Worm (Caenorhabditis elegans): ENCODE results near the gene C07A12.2.

C07A12.2 gene

ce11 chrX:4549853-4550596, 5.4 kb downstream of the C07A12.2 start, which contains the start of gene C07A12.18:
Gene C07A12.18, minus strand, starts transcription at chrX:4549903.
- no peak for TF ChIP-seq nhr-12 (tag; optimal IDR thresholded peaks at IDR 0.05)
- no peak for TF ChIP-seq mab-5 (tag; optimal IDR thresholded peaks at IDR 0.05)
- TF ChIP-seq ztf-4 (tag; optimal IDR thresholded peaks at IDR 0.05) = no peak
- TF ChIP-seq nhr-25 (tag; optimal IDR thresholded peaks at IDR 0.05) = peak; percentile 3
- TF ChIP-seq nhr-77 (tag; optimal IDR thresholded peaks at IDR 0.05) = no peak
- TF ChIP-seq nhr-129 (tag; optimal IDR thresholded peaks at IDR 0.05) = peak; percentile 1
- TF ChIP-seq mdl-1 (tag; optimal IDR thresholded peaks at IDR 0.05) = no peak

ce11 chrX:4550987-4551386, 6.3 kb downstream of the C07A12.2 start:
- TF ChIP-seq sem-4 (tag; optimal IDR thresholded peaks at IDR 0.05) (peak; percentile 57), elt-3 (tag; optimal IDR thresholded peaks at IDR 0.05) (no peak), snpc-4 (tag; optimal IDR thresholded peaks at IDR 0.05) (no peak), lsy-2 (tag; optimal IDR thresholded peaks at IDR 0.05) (no peak), blmp-1 (tag; optimal IDR thresholded peaks at IDR 0.05; ENCODE audit: insufficient read depth) (peak; percentile 16), ztf-11 (tag; optimal IDR thresholded peaks at IDR 0.05) (no peak), egl-27 (tag; optimal IDR thresholded peaks at IDR 0.05) (peak; percentile 46), nhr-129 (tag; optimal IDR thresholded peaks at IDR 0.05) (peak; percentile 47), skn-1 (tag; optimal IDR thresholded peaks at IDR 0.05) (no peak), mab-5 (tag; optimal IDR thresholded peaks at IDR 0.05) (no peak), C34F6.9 (tag; optimal IDR thresholded peaks at IDR 0.05) (no peak), unc-55 (GFP tag; optimal IDR thresholded peaks at IDR 0.05) (no peak), nhr-21 (tag; optimal IDR thresholded peaks at IDR 0.05) (peak; percentile 13), ceh-16 (tag; optimal IDR thresholded peaks at IDR 0.05) (peak; percentile 64), dmd-4 (tag; optimal IDR thresholded peaks at IDR 0.05) (no peak), nhr-25 (tag; optimal IDR thresholded peaks at IDR 0.05) (peak; percentile 60), sma-9 (GFP tag; optimal IDR thresholded peaks at IDR 0.05) (peak; percentile 28), sma-9 (tag; optimal IDR thresholded peaks at IDR 0.05) (no peak)

ce11 chrX:4553033-4553432, 8.4 kb downstream of the C07A12.2 start:
- no peak for TF ChIP-seq gmeb-1 (tag; optimal IDR thresholded peaks at IDR 0.05)
- peak; percentile 8 for TF ChIP-seq sma-9 (GFP tag; optimal IDR thresholded peaks at IDR 0.05)
- no peak for TF ChIP-seq sma-9 (tag; optimal IDR thresholded peaks at IDR 0.05)

ce11 chrX:4553491-4553890, 8.8 kb downstream of the C07A12.2 start:
- TF ChIP-seq nhr-21 (tag; optimal IDR thresholded peaks at IDR 0.05) = no peak
- peak; percentile 6 for TF ChIP-seq sma-9 (GFP tag; optimal IDR thresholded peaks at IDR 0.05)
- TF ChIP-seq sma-9 (tag; optimal IDR thresholded peaks at IDR 0.05) = no peak
- TF ChIP-seq nhr-12 (tag; optimal IDR thresholded peaks at IDR 0.05) = no peak
- no peak for TF ChIP-seq nhr-25 (tag; optimal IDR thresholded peaks at IDR 0.05)
- TF ChIP-seq gmeb-1 (tag; optimal IDR thresholded peaks at IDR 0.05) = no peak
- TF ChIP-seq nhr-11 (tag; optimal IDR thresholded peaks at IDR 0.05) = no peak
- no peak for TF ChIP-seq nhr-23 (tag; optimal IDR thresholded peaks at IDR 0.05)
- TF ChIP-seq ztf-11 (tag; optimal IDR thresholded peaks at IDR 0.05) = no peak
- no peak for TF ChIP-seq fos-1 (tag; optimal IDR thresholded peaks at IDR 0.05)
- TF ChIP-seq F13H6.1 (tag; optimal IDR thresholded peaks at IDR 0.05) = peak; percentile 17
- TF ChIP-seq aly-2 (tag; optimal IDR thresholded peaks at IDR 0.05) = no peak
- no peak for TF ChIP-seq unc-39 (tag; optimal IDR thresholded peaks at IDR 0.05)
- TF ChIP-seq nhr-129 (tag; optimal IDR thresholded peaks at IDR 0.05) = peak; percentile 16

- no peak for TF ChIP-seq ceh-16 (tag; optimal IDR thresholded peaks at IDR 0.05)
- TF ChIP-seq lin-13 (GFP tag; optimal IDR thresholded peaks at IDR 0.05) = no peak
- no peak for TF ChIP-seq Y55F3AM.14 (GFP tag; optimal IDR thresholded peaks at IDR 0.05)
- TF ChIP-seq nhr-21 (tag; optimal IDR thresholded peaks at IDR 0.05) = no peak
- TF ChIP-seq nhr-129 (tag; optimal IDR thresholded peaks at IDR 0.05) = no peak
- TF ChIP-seq alr-1 (tag; optimal IDR thresholded peaks at IDR 0.05) = no peak
- TF ChIP-seq nhr-6 (tag; optimal IDR thresholded peaks at IDR 0.05) = no peak
- TF ChIP-seq ama-1 (optimal IDR thresholded peaks at IDR 0.05) = no peak
- no peak for TF ChIP-seq lsy-2 (tag; optimal IDR thresholded peaks at IDR 0.05)
- TF ChIP-seq aly-2 (tag; optimal IDR thresholded peaks at IDR 0.05) = no peak
- no peak for TF ChIP-seq ztf-11 (tag; optimal IDR thresholded peaks at IDR 0.05)
- no peak for TF ChIP-seq mab-5 (tag; optimal IDR thresholded peaks at IDR 0.05)
- TF ChIP-seq mdl-1 (tag; optimal IDR thresholded peaks at IDR 0.05) = no peak
- no peak for TF ChIP-seq nhr-23 (tag; optimal IDR thresholded peaks at IDR 0.05)
- TF ChIP-seq nhr-10 (tag; optimal IDR thresholded peaks at IDR 0.05) = no peak
- TF ChIP-seq sem-4 (tag; optimal IDR thresholded peaks at IDR 0.05) = no peak
Observed at ce11 chrX:4554385-4554784, 9.7 kb downstream of the C07A12.2 start, which contains the start of gene ham-2. Gene ham-2, plus strand, starts transcription at chrX:4554685.
